Worm (Caenorhabditis elegans) whole organism, late embryonic: Measurements from ENCODE around the gene str-180.

Source experiments
- ceh-14 ChIP-seq: sonication (generic microtip); optimal IDR thresholded peaks from 2 replicates; lab custom pipeline; 2016; ENCODE audit warnings: missing genotype, missing genetic modification characterization, missing compliant biosample characterization
- pha-4 ChIP-seq: fragments of 150-350 bp; optimal IDR thresholded peaks from 2 replicates; lab custom pipeline; 2018; ENCODE audit warnings: missing biosample characterization, missing genetic modification reagents, missing genetic modification characterization
- pros-1 ChIP-seq: fragments of 150-350 bp; optimal IDR thresholded peaks from 2 replicates; lab custom pipeline; 2014; ENCODE audit warnings: missing biosample characterization, missing genetic modification reagents, missing genetic modification characterization
- rnt-1 ChIP-seq: sonication (generic microtip); optimal IDR thresholded peaks from 2 replicates; lab custom pipeline; 2016; ENCODE audit warnings: missing genetic modification characterization, missing compliant biosample characterization
- sox-4 ChIP-seq: sonication (generic microtip); optimal IDR thresholded peaks from 2 replicates; lab custom pipeline; 2017; ENCODE audit warnings: mild to moderate bottlenecking, missing genetic modification characterization, inconsistent platforms, missing compliant biosample characterization

ce11 chrV:6673967-6674366 lies 5.3 kb upstream of the str-180 start, which contains the start of gene cest-31:
- TF ChIP-seq pros-1 = no peak
- TF ChIP-seq ceh-14 (tag; lab: Kevin White, UChicago) = no peak
- TF ChIP-seq sox-4 = no peak
- no peak for TF ChIP-seq rnt-1 (tag; lab: Kevin White, UChicago)
- no peak for TF ChIP-seq pha-4 (tag; lab: Kevin White, UChicago)
